Worm (Caenorhabditis elegans) whole organism, L2 larva: ENCODE data around the gene H34I24.1.

Experiments
- R02D3.7 ChIP-seq: fragments of 150-350 bp; optimal IDR thresholded peaks from 2 replicates; lab custom pipeline; 2014; ENCODE audit warnings: missing biosample characterization, missing genetic modification characterization
- elt-3 ChIP-seq: sonication (generic microtip); optimal IDR thresholded peaks from 2 replicates; lab custom pipeline; 2017; ENCODE audit warnings: missing biosample characterization, missing genetic modification characterization
- nhr-237 ChIP-seq: fragments of 150-350 bp; optimal IDR thresholded peaks from 2 replicates; lab custom pipeline; 2014; ENCODE audit warnings: missing biosample characterization, missing genetic modification characterization
- sma-3 ChIP-seq: sonication (generic microtip); optimal IDR thresholded peaks from 2 replicates; lab custom pipeline; 2016; ENCODE audit warnings: missing genetic modification reagents, missing genetic modification characterization, missing compliant biosample characterization
- snpc-4 ChIP-seq: fragments of 150-350 bp; optimal IDR thresholded peaks from 2 replicates; lab custom pipeline; 2014; ENCODE audit warnings: missing biosample characterization, missing genetic modification characterization

DNA sequence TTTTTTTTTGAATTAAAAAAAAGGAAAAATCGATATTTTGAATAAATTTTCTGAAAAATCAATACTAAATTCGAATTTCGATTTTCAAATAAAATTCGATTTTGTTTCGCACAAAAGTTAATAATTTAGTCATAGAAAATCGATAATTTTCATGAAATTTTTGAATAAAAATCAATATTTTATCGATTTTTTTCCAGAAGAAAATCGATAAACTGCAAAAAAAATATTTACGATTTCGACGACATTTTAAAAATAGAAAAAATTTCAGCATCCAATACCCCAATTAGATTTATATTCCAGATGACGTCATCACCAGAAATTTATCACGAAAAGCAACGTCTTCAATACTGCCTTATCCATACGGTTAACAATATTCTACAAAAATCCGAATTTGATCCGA lies 10.5 kb upstream of the H34I24.1 start, which contains the start of gene josd-1:
- TF ChIP-seq nhr-237 (tag; lab: Kevin White, UChicago) (no peak), R02D3.7 (tag; lab: Kevin White, UChicago) (no peak), elt-3 (tag; lab: Kevin White, UChicago) (no peak), snpc-4 (no peak), sma-3 (GFP tag; lab: Kevin White, UChicago) (no peak)
